Worm (Caenorhabditis elegans) whole organism, L4/young adult: ENCODE data around the gene T05D4.5.

Experiments
- W03F9.2 ChIP-seq: fragments of 150-350 bp; optimal IDR thresholded peaks from 2 replicates; lab custom pipeline; 2014; ENCODE audit warnings: missing biosample characterization, missing genetic modification characterization
- him-1 ChIP-seq: sonication (generic microtip); optimal IDR thresholded peaks from 2 replicates; lab custom pipeline; 2016; ENCODE audit warnings: missing genotype, missing genetic modification reagents, missing genetic modification characterization, missing compliant biosample characterization

DNA sequence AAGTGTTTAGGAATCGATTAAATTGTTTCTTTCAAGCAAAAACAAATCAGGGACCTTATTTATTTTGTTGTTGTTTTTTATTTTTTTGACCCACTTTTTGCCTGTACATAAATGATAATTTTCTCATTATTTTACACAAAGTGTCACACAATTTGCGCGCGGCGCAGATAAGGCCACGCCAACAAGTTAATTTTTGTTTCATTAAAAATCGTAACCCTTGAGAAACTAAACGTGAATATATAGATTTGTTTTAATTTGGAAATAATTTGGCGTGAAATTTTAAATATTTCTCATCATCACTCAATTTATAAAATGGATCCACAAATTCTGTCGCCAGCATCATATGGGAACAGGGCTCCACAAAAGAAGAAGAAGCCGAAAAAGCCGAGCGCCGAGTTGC lies at the start of gene T05D4.5:
- TF ChIP-seq him-1 (tag; lab: Kevin White, UChicago) (no peak), W03F9.2 (tag; lab: Kevin White, UChicago) (no peak)
